Fruit fly (Drosophila melanogaster): ENCODE measurements around the gene CAH3.

Gene CAH3

DNA sequence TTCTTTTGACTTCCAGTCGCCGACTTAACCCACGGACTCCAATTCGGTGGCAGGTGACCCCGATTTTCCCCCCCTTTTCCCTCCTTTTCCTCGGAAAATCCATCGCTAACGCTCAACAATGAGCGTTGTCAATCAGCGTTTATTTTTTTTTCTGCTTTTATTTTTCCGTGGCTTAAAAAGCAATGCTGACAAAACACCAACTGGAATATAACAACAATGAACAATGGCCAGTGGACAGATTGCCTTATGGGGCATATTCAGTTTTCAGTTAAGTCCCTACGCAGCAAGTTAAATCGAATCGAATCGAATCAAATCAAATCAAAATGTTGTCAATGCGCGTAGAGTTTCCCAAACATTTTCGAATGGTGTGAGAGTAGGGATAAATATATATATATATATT, 17.3 kb upstream of the CAH3 start:
- TF ChIP-seq CG6808 (GFP tag; optimal IDR thresholded peaks at IDR 0.05): no peak
- no peak for TF ChIP-seq fd59A (GFP tag; optimal IDR thresholded peaks at IDR 0.05)
- TF ChIP-seq CG3919 (GFP tag; optimal IDR thresholded peaks at IDR 0.05): no peak
- no peak for TF ChIP-seq CG9139 (GFP tag; optimal IDR thresholded peaks at IDR 0.05)
- no peak for TF ChIP-seq Eip93F (GFP tag; optimal IDR thresholded peaks at IDR 0.05)
- no peak for TF ChIP-seq cyc (GFP tag; optimal IDR thresholded peaks at IDR 0.05)

DNA sequence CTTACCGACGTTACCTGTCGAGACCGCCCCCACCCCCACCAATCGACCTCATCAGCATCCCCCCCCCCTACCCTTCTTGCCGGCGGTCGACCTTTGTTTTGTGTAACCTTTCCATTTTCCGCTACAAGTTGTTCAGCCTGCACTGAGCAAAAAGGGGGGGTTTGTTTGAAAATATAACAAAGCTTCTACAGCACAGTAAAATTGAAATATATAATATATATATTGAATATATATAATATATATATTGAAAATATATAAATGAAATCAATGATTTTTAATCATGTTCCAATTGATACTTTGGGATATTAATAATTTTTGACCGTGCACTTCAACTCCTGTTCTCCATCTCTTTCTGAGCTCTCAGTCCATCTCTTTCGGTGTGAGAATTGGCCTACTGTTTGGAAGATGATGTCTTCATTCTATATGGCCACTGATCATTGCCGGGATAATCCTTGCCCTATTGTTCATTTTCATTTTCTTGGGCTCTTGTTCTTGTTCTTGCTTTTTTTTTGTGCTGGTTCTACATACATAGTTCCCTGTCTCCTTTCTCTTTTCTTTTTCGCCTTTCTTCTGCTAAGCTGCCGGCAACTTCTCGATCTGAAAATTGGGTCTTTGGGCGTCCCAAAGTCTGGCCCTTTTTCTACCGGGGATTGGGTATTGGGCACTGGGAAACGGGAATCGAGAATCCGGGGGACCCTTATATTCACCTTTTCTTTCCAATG, 15.3 kb upstream of the CAH3 start:
- TF ChIP-seq fkh (GFP tag; optimal IDR thresholded peaks at IDR 0.05) (no peak), cyc (GFP tag; optimal IDR thresholded peaks at IDR 0.05) (no peak)

dm6 chrX:8667070-8667469, 14.0 kb upstream of the CAH3 start:
- TF ChIP-seq Hr38 (GFP tag; optimal IDR thresholded peaks at IDR 0.05): no peak

DNA sequence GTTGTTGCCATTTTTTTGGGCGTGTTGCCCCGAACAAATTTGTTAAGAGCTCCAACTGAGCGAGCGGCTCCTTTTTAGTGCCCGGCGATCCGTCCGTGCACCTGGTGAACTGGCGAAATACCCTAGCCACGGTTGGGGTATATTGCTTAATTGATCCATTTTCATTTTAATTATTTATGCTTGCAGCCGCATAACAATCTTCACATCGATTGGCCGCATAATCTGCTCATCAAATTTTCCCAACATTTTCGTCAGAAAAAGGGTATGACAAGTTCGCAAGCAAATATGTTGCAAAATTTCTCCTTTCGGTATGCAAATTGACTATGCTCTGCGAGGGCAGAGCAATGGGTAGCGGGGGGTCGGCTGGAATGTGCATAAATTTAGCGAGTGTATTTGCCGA, 13.3 kb upstream of the CAH3 start:
- TF ChIP-seq svp (GFP tag) (peak; percentile 87), CG15336 (GFP tag; IDR thresholded peaks at IDR 0.05) (no peak), CG8319 (GFP tag; optimal IDR thresholded peaks at IDR 0.05) (no peak), salr (GFP tag; optimal IDR thresholded peaks at IDR 0.05) (no peak), fd85E (GFP tag; optimal IDR thresholded peaks at IDR 0.05) (no peak), lz (GFP tag; optimal IDR thresholded peaks at IDR 0.05) (peak; percentile 64), CG8119 (GFP tag; IDR thresholded peaks at IDR 0.05) (no peak), Gug (GFP tag; IDR thresholded peaks at IDR 0.05) (no peak), Smox (GFP tag; optimal IDR thresholded peaks at IDR 0.05) (peak; percentile 56), CG6276 (GFP tag; optimal IDR thresholded peaks at IDR 0.05) (no peak), Lpt (GFP tag; optimal IDR thresholded peaks at IDR 0.05) (no peak), Met (GFP tag; optimal IDR thresholded peaks at IDR 0.05) (peak; percentile 58), acj6 (GFP tag; optimal IDR thresholded peaks at IDR 0.05) (peak; percentile 25), spab (GFP tag; optimal IDR thresholded peaks at IDR 0.05) (no peak), Sox102F (GFP tag; optimal IDR thresholded peaks at IDR 0.05) (peak; percentile 69), Hr39 (GFP tag; optimal IDR thresholded peaks at IDR 0.05) (peak; percentile 72), CG11902 (GFP tag; optimal IDR thresholded peaks at IDR 0.05) (no peak), CG11762 (GFP tag; optimal IDR thresholded peaks at IDR 0.05; ENCODE audit: insufficient read depth) (no peak), Eip75B (GFP tag; optimal IDR thresholded peaks at IDR 0.05) (peak; percentile 3), CG34406 (GFP tag; optimal IDR thresholded peaks at IDR 0.05) (no peak), CG4318 (GFP tag; optimal IDR thresholded peaks at IDR 0.05) (no peak), Eip78C (GFP tag) (peak; percentile 83), Ets21C (GFP tag; optimal IDR thresholded peaks at IDR 0.05) (peak; percentile 42), Ets96B (tag; optimal IDR thresholded peaks at IDR 0.05) (no peak), fd59A (GFP tag; optimal IDR thresholded peaks at IDR 0.05) (no peak), esn (GFP tag; optimal IDR thresholded peaks at IDR 0.05) (peak; percentile 57), CG6808 (GFP tag; optimal IDR thresholded peaks at IDR 0.05) (no peak), ss (GFP tag; optimal IDR thresholded peaks at IDR 0.05) (no peak), CG10631 (GFP tag; optimal IDR thresholded peaks at IDR 0.05) (no peak), CG31627 (GFP tag; optimal IDR thresholded peaks at IDR 0.05) (peak; percentile 61), dac (GFP tag; optimal IDR thresholded peaks at IDR 0.05) (no peak), cyc (GFP tag; optimal IDR thresholded peaks at IDR 0.05) (peak; percentile 56), CG8632 (GFP tag; optimal IDR thresholded peaks at IDR 0.05) (no peak), CG3919 (GFP tag; optimal IDR thresholded peaks at IDR 0.05) (peak; percentile 3), fkh (GFP tag; optimal IDR thresholded peaks at IDR 0.05) (no peak), CG11294 (GFP tag; IDR thresholded peaks at IDR 0.05) (no peak), achi (GFP tag; optimal IDR thresholded peaks at IDR 0.05) (peak; percentile 6), vri (GFP tag; optimal IDR thresholded peaks at IDR 0.05) (peak; percentile 42), eg (GFP tag; IDR thresholded peaks at IDR 0.05) (no peak), net (GFP tag; optimal IDR thresholded peaks at IDR 0.05) (no peak), Hr4 (GFP tag; optimal IDR thresholded peaks at IDR 0.05) (no peak), Eip93F (GFP tag; optimal IDR thresholded peaks at IDR 0.05) (peak; percentile 31), pdm3 (GFP tag; optimal IDR thresholded peaks at IDR 0.05) (no peak)

Data from whole organism, prepupa.